Worm (Caenorhabditis elegans) whole organism, young adult: Measurements from ENCODE around the gene ZC155.4.

ENCODE experiments used
- C17E4.6 ChIP-seq: fragments of 200-800 bp; sonication (Bioruptor generic); IDR thresholded peaks from 2 replicates; pipeline ENCODE4 v1.3.6; 2022; ENCODE audit warnings: missing genetic modification reagents, missing genetic modification characterization, missing compliant biosample characterization
- F10E7.11 ChIP-seq: sonication (generic microtip); optimal IDR thresholded peaks from 2 replicates; lab custom pipeline; 2017; ENCODE audit warnings: mild to moderate bottlenecking, missing genetic modification characterization, moderate library complexity, missing compliant biosample characterization
- F22D6.2 ChIP-seq: sonication (generic microtip); optimal IDR thresholded peaks from 2 replicates; lab custom pipeline; 2016; ENCODE audit warnings: mild to moderate bottlenecking, missing genetic modification characterization, missing compliant biosample characterization
- F52B5.7 ChIP-seq: sonication (generic microtip); optimal IDR thresholded peaks from 2 replicates; lab custom pipeline; 2016; ENCODE audit warnings: mild to moderate bottlenecking, missing genetic modification characterization, missing compliant biosample characterization
- F55B11.4 ChIP-seq: sonication (generic microtip); optimal IDR thresholded peaks from 2 replicates; lab custom pipeline; 2016; ENCODE audit warnings: missing compliant biosample characterization, missing genetic modification characterization, borderline replicate concordance; ENCODE audit not compliant: insufficient read depth
- F57A8.1 ChIP-seq: fragments of 200-800 bp; sonication (Bioruptor generic); optimal IDR thresholded peaks from 2 replicates; lab custom pipeline; 2018; ENCODE audit warnings: mild to moderate bottlenecking, missing genetic modification characterization, moderate library complexity, missing compliant biosample characterization
- K11D2.4 ChIP-seq: fragments of 200-800 bp; sonication (Bioruptor generic); IDR thresholded peaks from 2 replicates; pipeline ENCODE4 v1.3.6; 2022; ENCODE audit warnings: missing genetic modification reagents, missing genetic modification characterization, missing compliant biosample characterization
- ZK185.1 ChIP-seq: sonication (generic microtip); optimal IDR thresholded peaks from 2 replicates; lab custom pipeline; 2016; ENCODE audit warnings: mild to moderate bottlenecking, missing genetic modification characterization, missing compliant biosample characterization; ENCODE audit not compliant: poor library complexity, severe bottlenecking
- aptf-2 ChIP-seq: fragments of 200-800 bp; sonication (Bioruptor generic); conservative IDR thresholded peaks from 2 replicates; pipeline ENCODE4 v1.3.6; 2022; ENCODE audit warnings: missing genetic modification reagents, missing genetic modification characterization, missing compliant biosample characterization
- atf-7 ChIP-seq: sonication (generic microtip); optimal IDR thresholded peaks from 2 replicates; lab custom pipeline; 2017; ENCODE audit warnings: mild to moderate bottlenecking, missing genetic modification characterization, missing compliant biosample characterization
- attf-5 ChIP-seq: fragments of 200-800 bp; sonication (Bioruptor generic); optimal IDR thresholded peaks from 2 replicates; lab custom pipeline; 2018; ENCODE audit warnings: mild to moderate bottlenecking, missing genetic modification characterization, missing compliant biosample characterization
- cebp-2 ChIP-seq: fragments of 200-800 bp; sonication (Bioruptor generic); IDR thresholded peaks from 2 replicates; pipeline ENCODE4 v1.3.6; 2022; ENCODE audit warnings: missing genetic modification characterization, missing compliant biosample characterization
- ceh-40 ChIP-seq: fragments of 200-800 bp; sonication (Bioruptor generic); IDR thresholded peaks from 2 replicates; pipeline ENCODE4 v1.3.6; 2022; ENCODE audit warnings: missing genetic modification characterization, missing compliant biosample characterization
- ceh-58 ChIP-seq: fragments of 200-800 bp; sonication (Bioruptor generic); IDR thresholded peaks from 2 replicates; pipeline ENCODE4 v1.3.6; 2022; ENCODE audit warnings: missing genetic modification characterization, missing compliant biosample characterization
- ceh-79 ChIP-seq: sonication (generic microtip); optimal IDR thresholded peaks from 2 replicates; lab custom pipeline; 2017; ENCODE audit warnings: mild to moderate bottlenecking, missing genetic modification characterization, missing compliant biosample characterization
- dox-1 ChIP-seq: fragments of 200-800 bp; sonication (Bioruptor generic); IDR thresholded peaks from 2 replicates; pipeline ENCODE4 v1.3.6; 2022; ENCODE audit warnings: missing genetic modification reagents, missing genetic modification characterization, missing compliant biosample characterization
- dpl-1 ChIP-seq: fragments of 150-350 bp; optimal IDR thresholded peaks from 2 replicates; lab custom pipeline; 2014; ENCODE audit warnings: missing biosample characterization, missing genetic modification reagents, missing genetic modification characterization
- egl-44 ChIP-seq: fragments of 200-800 bp; sonication (Bioruptor generic); IDR thresholded peaks from 2 replicates; pipeline ENCODE4 v1.3.6; 2022; ENCODE audit warnings: missing genetic modification reagents, missing genetic modification characterization, missing compliant biosample characterization
- him-1 ChIP-seq: sonication (generic microtip); optimal IDR thresholded peaks from 2 replicates; lab custom pipeline; 2016; ENCODE audit warnings: missing genotype, missing genetic modification reagents, missing genetic modification characterization, missing compliant biosample characterization
- hmg-1.2 ChIP-seq: fragments of 200-800 bp; sonication (Bioruptor generic); IDR thresholded peaks from 2 replicates; pipeline ENCODE4 v1.3.6; 2022; ENCODE audit warnings: missing genetic modification reagents, missing genetic modification characterization, missing compliant biosample characterization
- hmg-20 ChIP-seq: fragments of 200-800 bp; sonication (Bioruptor generic); IDR thresholded peaks from 2 replicates; pipeline ENCODE4 v1.3.6; 2022; ENCODE audit warnings: missing genetic modification reagents, missing genetic modification characterization, missing compliant biosample characterization
- lag-1 ChIP-seq: fragments of 200-800 bp; sonication (Bioruptor generic); IDR thresholded peaks from 2 replicates; pipeline ENCODE4 v1.3.6; 2022; ENCODE audit warnings: missing genetic modification reagents, missing genetic modification characterization, missing compliant biosample characterization
- lsl-1 ChIP-seq: fragments of 200-800 bp; sonication (Bioruptor generic); optimal IDR thresholded peaks from 2 replicates; lab custom pipeline; 2018; ENCODE audit warnings: mild to moderate bottlenecking, missing genetic modification characterization, moderate library complexity, missing compliant biosample characterization
- mel-28 ChIP-seq: sonication (generic microtip); optimal IDR thresholded peaks from 2 replicates; lab custom pipeline; 2016; ENCODE audit warnings: borderline replicate concordance, mild to moderate bottlenecking, missing genetic modification characterization, missing compliant biosample characterization
- nfyb-1 ChIP-seq: fragments of 200-800 bp; sonication (Bioruptor generic); IDR thresholded peaks from 2 replicates; pipeline ENCODE4 v1.3.6; 2022; ENCODE audit warnings: missing genetic modification reagents, missing genetic modification characterization, missing compliant biosample characterization
- nhr-120 ChIP-seq: fragments of 200-800 bp; sonication (Bioruptor generic); IDR thresholded peaks from 2 replicates; pipeline ENCODE4 v1.3.6; 2022; ENCODE audit warnings: missing genetic modification characterization, missing compliant biosample characterization
- nhr-80 ChIP-seq: sonication (generic microtip); optimal IDR thresholded peaks from 2 replicates; lab custom pipeline; 2016; ENCODE audit warnings: missing genetic modification characterization, missing compliant biosample characterization
- repo-1 ChIP-seq: sonication (generic microtip); optimal IDR thresholded peaks from 2 replicates; lab custom pipeline; 2017; ENCODE audit warnings: mild to moderate bottlenecking, missing genetic modification characterization, missing compliant biosample characterization
- rpc-1 ChIP-seq, 2 experiments: fragments of 150-350 bp in 1 of 2; sonication (generic microtip) in 1 of 2; optimal IDR thresholded peaks; 2 replicates each; lab custom pipeline; 2014 to 2018; ENCODE audit warnings: missing biosample characterization in 1 of 2, missing genetic modification characterization in 1 of 2, missing genetic modification reagents in 1 of 2, missing genotype in 1 of 2
- sdz-38 ChIP-seq: sonication (generic microtip); optimal IDR thresholded peaks from 2 replicates; lab custom pipeline; 2016; ENCODE audit warnings: missing genotype, missing genetic modification characterization, missing compliant biosample characterization
- sea-2 ChIP-seq: fragments of 200-800 bp; sonication (Bioruptor generic); IDR thresholded peaks from 2 replicates; pipeline ENCODE4 v1.3.6; 2022; ENCODE audit warnings: missing genetic modification characterization, missing compliant biosample characterization
- snpc-3.4 ChIP-seq: sonication (generic microtip); optimal IDR thresholded peaks from 2 replicates; lab custom pipeline; 2017; ENCODE audit warnings: missing genetic modification characterization, mild to moderate bottlenecking, missing compliant biosample characterization, antibody characterized with exemption, moderate library complexity, missing genotype, missing genetic modification reagents
- somi-1 ChIP-seq: fragments of 200-800 bp; sonication (Bioruptor generic); optimal IDR thresholded peaks from 2 replicates; lab custom pipeline; 2018; ENCODE audit warnings: mild to moderate bottlenecking, missing genetic modification characterization, missing compliant biosample characterization
- sptf-2 ChIP-seq: fragments of 200-800 bp; sonication (Bioruptor generic); optimal IDR thresholded peaks from 2 replicates; lab custom pipeline; 2018; ENCODE audit warnings: mild to moderate bottlenecking, missing genetic modification characterization, missing compliant biosample characterization
- unc-62 ChIP-seq: fragments of 150-350 bp; optimal IDR thresholded peaks from 2 replicates; lab custom pipeline; 2014; ENCODE audit warnings: missing biosample characterization, missing genetic modification reagents, missing genetic modification characterization
- ztf-18 ChIP-seq: sonication (generic microtip); optimal IDR thresholded peaks from 2 replicates; lab custom pipeline; 2016; ENCODE audit warnings: missing genotype, mild to moderate bottlenecking, missing genetic modification characterization, missing compliant biosample characterization
- ztf-6 ChIP-seq: fragments of 200-800 bp; sonication (Bioruptor generic); IDR thresholded peaks from 2 replicates; pipeline ENCODE4 v1.3.6; 2022; ENCODE audit warnings: missing genetic modification reagents, missing genetic modification characterization, missing compliant biosample characterization

Gene ZC155.4

DNA sequence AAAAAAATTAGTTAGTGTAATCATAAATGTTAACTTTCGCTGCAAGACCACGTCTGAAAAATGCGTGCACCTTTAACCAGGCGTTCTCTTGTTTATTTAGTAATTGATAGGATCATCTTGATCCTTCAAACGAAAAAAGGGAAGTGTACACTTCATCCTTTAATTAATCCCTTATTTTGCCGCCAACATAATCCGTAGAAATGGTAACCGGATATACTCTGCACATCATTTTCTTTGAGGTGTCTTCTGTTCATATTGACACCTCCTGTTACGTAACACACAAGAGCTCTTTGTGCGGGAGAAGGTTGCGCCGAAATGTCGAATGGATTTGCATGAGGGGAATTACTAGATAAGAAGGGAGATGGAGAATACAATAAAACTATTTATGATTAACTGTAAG is 33.4 kb upstream of the ZC155.4 start:
- no peak for TF ChIP-seq aptf-2
- no peak for TF ChIP-seq F52B5.7 (tag; lab: Kevin White, UChicago)
- TF ChIP-seq sptf-2: no peak
- no peak for TF ChIP-seq atf-7
- TF ChIP-seq nfyb-1 (GFP tag; lab: Robert Waterston, UW): no peak
- no peak for TF ChIP-seq ceh-58 (GFP tag; lab: Robert Waterston, UW)
- TF ChIP-seq repo-1 (tag; lab: Kevin White, UChicago): no peak
- TF ChIP-seq somi-1 (GFP tag; lab: Kevin White, UChicago): no peak
- TF ChIP-seq F22D6.2 (tag; lab: Kevin White, UChicago): no peak
- TF ChIP-seq rpc-1 (optimal IDR thresholded peaks at IDR 0.05; lab: Kevin White, UChicago): no peak
- TF ChIP-seq rpc-1 (tag; optimal IDR thresholded peaks at IDR 0.05; lab: Kevin White, UChicago): no peak

DNA sequence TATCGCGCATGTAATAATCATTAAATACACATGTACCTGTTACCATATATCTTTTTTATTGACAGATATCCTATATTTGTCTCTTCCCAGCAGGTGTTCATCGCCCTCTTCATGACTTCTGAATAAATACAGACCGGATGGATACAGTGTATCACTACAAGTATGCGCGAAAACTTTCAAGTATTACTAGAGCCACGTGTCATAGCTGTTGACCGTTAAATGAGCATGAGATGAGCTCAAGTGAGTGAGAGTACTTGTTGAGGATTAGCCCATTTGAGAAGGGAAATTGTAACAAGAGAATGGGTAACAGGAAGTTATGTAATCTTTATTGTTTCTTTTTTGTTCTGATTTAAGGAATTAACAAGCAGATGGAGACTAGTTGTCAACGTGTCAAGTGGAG is 29.8 kb upstream of the ZC155.4 start:
- TF ChIP-seq ZK185.1 (tag; lab: Kevin White, UChicago) (no peak), egl-44 (GFP tag; lab: Robert Waterston, UW) (no peak), him-1 (tag; lab: Kevin White, UChicago) (no peak), nhr-120 (GFP tag; lab: Robert Waterston, UW) (no peak), K11D2.4 (GFP tag; lab: Robert Waterston, UW) (no peak), unc-62 (GFP tag; lab: Kevin White, UChicago) (no peak), cebp-2 (no peak), lag-1 (GFP tag; lab: Robert Waterston, UW) (no peak)
- TF ChIP-seq, all 124 proteins: peak for 0

ce11 chrIII:5244539-5244938 is 29.3 kb upstream of the ZC155.4 start, which contains the start of gene cnd-1:
Gene cnd-1, minus strand, starts transcription at chrIII:5244639.
- TF ChIP-seq hmg-20 (no peak), ztf-18 (tag; lab: Kevin White, UChicago) (no peak), ceh-79 (tag; lab: Kevin White, UChicago) (no peak), hmg-1.2 (GFP tag; lab: Robert Waterston, UW) (no peak), ceh-40 (GFP tag; lab: Robert Waterston, UW) (no peak), dox-1 (GFP tag; lab: Robert Waterston, UW) (no peak), mel-28 (tag; lab: Kevin White, UChicago) (no peak), lsl-1 (no peak), dpl-1 (GFP tag; lab: Kevin White, UChicago) (no peak), F57A8.1 (no peak), sdz-38 (no peak), F10E7.11 (tag; lab: Kevin White, UChicago) (no peak), attf-5 (no peak), sea-2 (GFP tag; lab: Robert Waterston, UW) (no peak), ztf-6 (GFP tag; lab: Robert Waterston, UW) (no peak), nhr-80 (tag; lab: Kevin White, UChicago) (no peak), snpc-3.4 (tag; lab: Kevin White, UChicago) (no peak), F55B11.4 (tag; lab: Kevin White, UChicago) (no peak), C17E4.6 (GFP tag; lab: Robert Waterston, UW) (no peak)
